Fruit fly (Drosophila melanogaster) whole organism, pupa: ENCODE data around the gene CG11409.

ENCODE experiments used
- CG12605 ChIP-seq: fragments of 200-800 bp; sonication (Bioruptor generic); IDR thresholded peaks from 2 replicates; pipeline ENCODE4 v1.3.6; 2022; ENCODE audit warnings: missing biosample characterization, missing genetic modification characterization
- CG13204 ChIP-seq: fragments of 200-800 bp; sonication (Bioruptor generic); optimal IDR thresholded peaks from 2 replicates; lab custom pipeline; 2018; ENCODE audit warnings: missing biosample characterization, mild to moderate bottlenecking, missing genetic modification characterization, moderate library complexity
- CG14655 ChIP-seq: fragments of 200-800 bp; sonication (Bioruptor generic); optimal IDR thresholded peaks from 3 replicates; lab custom pipeline; 2017; ENCODE audit warnings: mild to moderate bottlenecking, missing biosample characterization, missing genetic modification reagents, missing genetic modification characterization
- CG34367 ChIP-seq: fragments of 200-800 bp; sonication (Bioruptor generic); optimal IDR thresholded peaks from 2 replicates; lab custom pipeline; 2018; ENCODE audit warnings: missing biosample characterization, mild to moderate bottlenecking, missing genetic modification characterization
- CG4496 ChIP-seq: fragments of 200-800 bp; sonication (Bioruptor generic); IDR thresholded peaks from 3 replicates; pipeline ENCODE4 v1.3.6; 2022; ENCODE audit warnings: missing biosample characterization, missing genetic modification characterization
- CG9948 ChIP-seq: fragments of 200-800 bp; sonication (Bioruptor generic); optimal IDR thresholded peaks from 2 replicates; lab custom pipeline; 2018; ENCODE audit warnings: missing biosample characterization, mild to moderate bottlenecking, missing genetic modification characterization, moderate library complexity
- D1 ChIP-seq: fragments of 200-800 bp; sonication (Bioruptor generic); optimal IDR thresholded peaks from 2 replicates; lab custom pipeline; 2018; ENCODE audit warnings: missing biosample characterization, mild to moderate bottlenecking, missing genetic modification characterization, moderate library complexity
- EcR ChIP-seq: fragments of 200-800 bp; sonication (Bioruptor generic); optimal IDR thresholded peaks from 3 replicates; lab custom pipeline; 2019; ENCODE audit warnings: missing biosample characterization, missing genetic modification characterization, mild to moderate bottlenecking, moderate library complexity, missing genetic modification reagents
- Pif1B ChIP-seq: fragments of 200-800 bp; sonication (Bioruptor generic); optimal IDR thresholded peaks from 3 replicates; lab custom pipeline; 2016; ENCODE audit warnings: missing biosample characterization, missing genetic modification characterization
- Snoo ChIP-seq: fragments of 200-800 bp; sonication (Bioruptor generic); optimal IDR thresholded peaks from 3 replicates; lab custom pipeline; 2017; ENCODE audit warnings: missing biosample characterization, mild to moderate bottlenecking, missing genetic modification characterization, inconsistent platforms

DNA sequence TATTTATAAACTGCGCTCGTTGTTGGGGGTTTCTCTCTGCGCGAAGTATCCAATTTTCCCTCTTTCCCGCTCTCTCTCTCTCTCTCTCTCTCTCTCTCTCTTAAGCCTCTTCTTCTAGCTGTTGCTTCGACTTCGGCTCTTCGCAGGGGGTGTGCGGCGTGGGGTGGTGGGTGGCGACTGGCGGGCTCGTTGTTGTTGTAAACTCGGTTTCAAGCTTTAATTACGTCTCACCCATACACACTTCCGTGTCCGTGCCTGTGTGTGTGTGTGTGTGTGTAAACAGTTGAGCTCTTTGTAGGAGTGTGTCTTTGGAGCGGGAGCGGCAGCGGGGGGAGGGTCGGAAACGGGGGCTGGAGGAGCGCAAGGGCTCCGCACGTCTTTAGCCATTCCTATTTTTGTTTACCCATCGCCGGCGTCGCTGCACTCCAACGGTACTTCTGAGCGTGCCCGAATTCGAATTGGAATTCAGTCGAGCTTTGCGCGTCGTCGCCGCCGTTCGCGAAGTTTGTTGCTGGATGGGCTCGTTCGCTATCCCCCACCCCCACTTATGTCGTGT, 46.8 kb upstream of the CG11409 start:
- TF ChIP-seq Snoo (tag; lab: Kevin White, UChicago) = no peak
- no peak for TF ChIP-seq CG12605 (GFP tag; lab: Robert Waterston, UW)
- no peak for TF ChIP-seq CG9948 (tag; lab: Kevin White, UChicago)
- peak; percentile 21 for TF ChIP-seq EcR (GFP tag; lab: Kevin White, UChicago)
- peak; percentile 95 for TF ChIP-seq CG13204 (GFP tag; lab: Kevin White, UChicago)
- no peak for TF ChIP-seq CG34367 (tag; lab: Kevin White, UChicago)
- no peak for TF ChIP-seq Pif1B
- TF ChIP-seq CG14655 (GFP tag; lab: Kevin White, UChicago) = no peak
- TF ChIP-seq D1 = no peak
- TF ChIP-seq CG4496 (GFP tag; lab: Robert Waterston, UW) = no peak
